Fruit fly (Drosophila melanogaster): ENCODE results near the gene CG32847.

- TF ChIP-seq CG13204 (GFP tag; optimal IDR thresholded peaks at IDR 0.05) (no peak), CG17806 (tag; optimal IDR thresholded peaks at IDR 0.05) (no peak), CG15710 (tag; optimal IDR thresholded peaks at IDR 0.05) (no peak), Snoo (tag; optimal IDR thresholded peaks at IDR 0.05) (no peak), EcR (GFP tag; optimal IDR thresholded peaks at IDR 0.05) (peak; percentile 30), D1 (tag; optimal IDR thresholded peaks at IDR 0.05) (no peak)
Measured at dm6 chr3L:15076380-15076779, 45.0 kb upstream of the CG32847 start.
